Worm (Caenorhabditis elegans): Measurements from ENCODE around the gene F25D1.8.

DNA sequence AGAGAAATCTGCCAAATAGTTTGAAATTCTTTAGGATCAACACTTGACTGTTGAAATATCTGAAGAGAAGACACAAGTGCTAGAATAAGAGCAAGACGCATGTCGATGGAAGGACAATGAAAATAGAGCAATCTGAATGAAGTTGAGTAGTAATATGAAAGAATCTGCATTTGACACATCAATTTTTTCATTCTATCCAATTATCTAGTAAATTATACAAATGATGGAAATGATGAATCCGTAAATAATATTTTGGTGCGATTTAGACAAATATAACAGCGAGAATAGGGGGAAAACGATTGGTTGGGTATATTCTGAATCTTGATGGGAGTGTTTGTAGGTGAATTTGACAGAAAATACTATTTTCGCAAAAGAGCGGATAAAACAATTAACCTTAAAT lies 6.5 kb upstream of the F25D1.8 start, which contains the start of gene txt-10:
- TF ChIP-seq ceh-28 (tag; optimal IDR thresholded peaks at IDR 0.05) = no peak
- no peak for TF ChIP-seq nhr-237 (tag; optimal IDR thresholded peaks at IDR 0.05)
- no peak for TF ChIP-seq pha-4 (GFP tag; IDR thresholded peaks at IDR 0.05)
- TF ChIP-seq pha-4 (tag; optimal IDR thresholded peaks at IDR 0.05) = no peak
- no peak for TF ChIP-seq snpc-4 (tag; optimal IDR thresholded peaks at IDR 0.05)
- TF ChIP-seq mep-1 (tag; optimal IDR thresholded peaks at IDR 0.05) = peak; percentile 9
- peak; percentile 34 for TF ChIP-seq aha-1 (tag)
- TF ChIP-seq ztf-7 (tag; optimal IDR thresholded peaks at IDR 0.05) = no peak
- TF ChIP-seq nhr-48 (tag; optimal IDR thresholded peaks at IDR 0.05) = no peak
- no peak for TF ChIP-seq T20F7.1 (GFP tag; optimal IDR thresholded peaks at IDR 0.05)
- TF ChIP-seq ama-1 (optimal IDR thresholded peaks at IDR 0.05) = no peak
- no peak for TF ChIP-seq lin-15B (tag; optimal IDR thresholded peaks at IDR 0.05)

All from whole organism, L4 larva.